Worm (Caenorhabditis elegans): ENCODE data around the gene C33A12.3.

DNA sequence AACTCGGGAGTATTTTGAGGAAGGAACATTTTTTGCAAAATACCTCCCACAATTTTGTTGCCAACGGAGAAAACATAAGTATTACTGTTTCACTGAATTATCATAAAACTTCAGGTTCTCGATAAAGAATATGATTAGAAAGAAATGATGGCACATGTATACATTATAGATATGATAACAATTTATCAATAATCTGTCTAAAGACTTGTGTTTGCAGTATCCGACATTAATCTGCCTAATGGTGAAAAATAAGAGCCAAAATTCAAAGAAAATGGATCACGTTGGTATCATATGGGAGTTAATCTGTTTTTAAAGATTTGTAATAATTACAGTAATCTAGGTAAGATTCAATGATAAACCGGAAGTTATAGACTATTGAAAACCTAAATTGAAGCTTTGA lies 7.8 kb upstream of the C33A12.3 start:
- no peak for TF ChIP-seq mes-2 (tag; optimal IDR thresholded peaks at IDR 0.05; ENCODE audit: poor library complexity, severe bottlenecking)
- TF ChIP-seq ztf-11 (tag; optimal IDR thresholded peaks at IDR 0.05) = no peak
- no peak for TF ChIP-seq ceh-28 (tag; optimal IDR thresholded peaks at IDR 0.05)
- no peak for TF ChIP-seq cey-2 (tag; optimal IDR thresholded peaks at IDR 0.05; ENCODE audit: borderline replicate concordance, insufficient read depth)
- no peak for TF ChIP-seq fos-1 (tag; optimal IDR thresholded peaks at IDR 0.05)
- no peak for TF ChIP-seq ceh-62 (tag; optimal IDR thresholded peaks at IDR 0.05)
- no peak for TF ChIP-seq nhr-102 (tag; optimal IDR thresholded peaks at IDR 0.05)
- TF ChIP-seq aly-2 (tag; optimal IDR thresholded peaks at IDR 0.05) = no peak
- TF ChIP-seq nhr-237 (tag; optimal IDR thresholded peaks at IDR 0.05) = no peak
- no peak for TF ChIP-seq nhr-42 (GFP tag; IDR thresholded peaks at IDR 0.05)
